Worm (Caenorhabditis elegans) whole organism, L1 larva: ENCODE data around the gene pqn-22.

ENCODE experiments used
- C04F5.9 ChIP-seq: sonication (generic microtip); optimal IDR thresholded peaks from 2 replicates; lab custom pipeline; 2016; ENCODE audit warnings: missing genetic modification characterization, missing compliant biosample characterization
- C34B4.2 ChIP-seq: sonication (generic microtip); optimal IDR thresholded peaks from 2 replicates; lab custom pipeline; 2017; ENCODE audit warnings: mild to moderate bottlenecking, missing genetic modification characterization, missing compliant biosample characterization
- Y116A8C.19 ChIP-seq: sonication (generic microtip); optimal IDR thresholded peaks from 2 replicates; lab custom pipeline; 2016; ENCODE audit warnings: missing compliant biosample characterization, missing genetic modification characterization, borderline replicate concordance
- aha-1 ChIP-seq: fragments of 150-350 bp; optimal IDR thresholded peaks from 2 replicates; lab custom pipeline; 2014; ENCODE audit warnings: missing biosample characterization, missing genetic modification characterization
- ceh-63 ChIP-seq: fragments of 200-800 bp; sonication (Bioruptor generic); optimal IDR thresholded peaks from 2 replicates; lab custom pipeline; 2018; ENCODE audit warnings: mild to moderate bottlenecking, missing genetic modification characterization, missing compliant biosample characterization
- ceh-90 ChIP-seq: sonication (generic microtip); optimal IDR thresholded peaks from 2 replicates; lab custom pipeline; 2016; ENCODE audit warnings: missing genetic modification characterization, missing compliant biosample characterization
- dpl-1 ChIP-seq, 3 experiments: fragments of 150-350 bp in 2 of 3; sonication (generic microtip) in 1 of 3; optimal IDR thresholded peaks; 2 replicates each; lab custom pipeline; 2014 to 2017; ENCODE audit warnings: missing biosample characterization in 3 of 3, missing genetic modification characterization in 3 of 3, missing genetic modification reagents in 3 of 3
- efl-1 ChIP-seq, 4 experiments: fragments of 150-350 bp; optimal IDR thresholded peaks in 3 of 4; peaks in 1 of 4; 1 replicate in 1 of 4; 2 replicates in 3 of 4; lab custom pipeline; 2014; ENCODE audit warnings: missing biosample characterization in 2 of 4, missing genetic modification characterization in 2 of 4, missing genetic modification reagents in 2 of 4
- efl-3 ChIP-seq: fragments of 200-800 bp; sonication (Bioruptor generic); optimal IDR thresholded peaks from 2 replicates; lab custom pipeline; 2018; ENCODE audit warnings: mild to moderate bottlenecking, missing genetic modification characterization, missing compliant biosample characterization
- egl-13 ChIP-seq: sonication (generic microtip); optimal IDR thresholded peaks from 2 replicates; lab custom pipeline; 2016; ENCODE audit warnings: missing genotype, missing genetic modification reagents, missing genetic modification characterization, missing compliant biosample characterization
- elt-2 ChIP-seq: sonication (generic microtip); optimal IDR thresholded peaks from 2 replicates; lab custom pipeline; 2016; ENCODE audit warnings: missing genetic modification characterization, mild to moderate bottlenecking, inconsistent platforms, missing compliant biosample characterization, missing genetic modification reagents
- ets-5 ChIP-seq: fragments of 200-800 bp; sonication (Bioruptor generic); IDR thresholded peaks from 2 replicates; pipeline ENCODE4 v1.3.6; 2022; ENCODE audit warnings: missing genetic modification characterization, missing compliant biosample characterization
- fkh-4 ChIP-seq: sonication (generic microtip); optimal IDR thresholded peaks from 2 replicates; lab custom pipeline; 2016; ENCODE audit warnings: missing compliant biosample characterization, missing genetic modification characterization, borderline replicate concordance
- grh-1 ChIP-seq: fragments of 200-800 bp; sonication (Bioruptor generic); IDR thresholded peaks from 2 replicates; pipeline ENCODE4 v1.3.6; 2022; ENCODE audit warnings: missing genetic modification reagents, missing genetic modification characterization, missing compliant biosample characterization
- hlh-17 ChIP-seq: fragments of 200-800 bp; sonication (Bioruptor generic); optimal IDR thresholded peaks from 2 replicates; lab custom pipeline; 2018; ENCODE audit warnings: missing genetic modification characterization, mild to moderate bottlenecking, missing compliant biosample characterization, moderate library complexity, borderline replicate concordance
- hpl-2 ChIP-seq: fragments of 150-350 bp; optimal IDR thresholded peaks from 2 replicates; lab custom pipeline; 2014; ENCODE audit warnings: missing biosample characterization, missing genetic modification reagents, missing genetic modification characterization
- irx-1 ChIP-seq: sonication (generic microtip); optimal IDR thresholded peaks from 2 replicates; lab custom pipeline; 2016; ENCODE audit warnings: missing genetic modification characterization, missing compliant biosample characterization
- lin-14 ChIP-seq: fragments of 200-800 bp; sonication (Bioruptor generic); optimal IDR thresholded peaks from 2 replicates; lab custom pipeline; 2018; ENCODE audit warnings: mild to moderate bottlenecking, missing genetic modification characterization, moderate library complexity, missing compliant biosample characterization
- lin-15B ChIP-seq: fragments of 150-350 bp; sonication (generic microtip); optimal IDR thresholded peaks from 3 replicates; lab custom pipeline; 2014; ENCODE audit warnings: missing biosample characterization, missing genetic modification characterization
- lin-39 ChIP-seq: fragments of 150-350 bp; optimal IDR thresholded peaks from 2 replicates; lab custom pipeline; 2014; ENCODE audit warnings: missing biosample characterization, missing genetic modification reagents, missing genetic modification characterization
- nhr-12 ChIP-seq: sonication (generic microtip); optimal IDR thresholded peaks from 2 replicates; lab custom pipeline; 2017; ENCODE audit warnings: missing biosample characterization, missing genetic modification characterization
- nhr-19 ChIP-seq: fragments of 200-800 bp; sonication (Bioruptor generic); conservative IDR thresholded peaks from 2 replicates; pipeline ENCODE4 v1.3.6; 2022; ENCODE audit warnings: missing genetic modification characterization, missing compliant biosample characterization
- nhr-237 ChIP-seq: fragments of 150-350 bp; optimal IDR thresholded peaks from 2 replicates; lab custom pipeline; 2014; ENCODE audit warnings: missing biosample characterization, missing genetic modification characterization
- nhr-28 ChIP-seq: fragments of 150-350 bp; optimal IDR thresholded peaks from 2 replicates; lab custom pipeline; 2014; ENCODE audit warnings: missing biosample characterization, missing genetic modification characterization
- nhr-71 ChIP-seq: sonication (generic microtip); optimal IDR thresholded peaks from 2 replicates; lab custom pipeline; 2016; ENCODE audit warnings: mild to moderate bottlenecking, missing genetic modification characterization, moderate library complexity, missing compliant biosample characterization
- nhr-77 ChIP-seq: fragments of 150-350 bp; optimal IDR thresholded peaks from 2 replicates; lab custom pipeline; 2014; ENCODE audit warnings: missing biosample characterization, missing genetic modification characterization
- nhr-84 ChIP-seq: sonication (generic microtip); optimal IDR thresholded peaks from 2 replicates; lab custom pipeline; 2017; ENCODE audit warnings: missing biosample characterization, missing genetic modification characterization
- nhr-90 ChIP-seq: sonication (generic microtip); optimal IDR thresholded peaks from 2 replicates; lab custom pipeline; 2016; ENCODE audit warnings: mild to moderate bottlenecking, missing genetic modification characterization, missing compliant biosample characterization; ENCODE audit not compliant: poor library complexity
- pag-3 ChIP-seq: sonication (generic microtip); optimal IDR thresholded peaks from 2 replicates; lab custom pipeline; 2017; ENCODE audit warnings: missing genetic modification characterization, mild to moderate bottlenecking, missing compliant biosample characterization, antibody characterized with exemption, borderline replicate concordance; ENCODE audit not compliant: insufficient read depth
- pax-3 ChIP-seq: fragments of 200-800 bp; sonication (Bioruptor generic); optimal IDR thresholded peaks from 2 replicates; lab custom pipeline; 2018; ENCODE audit warnings: mild to moderate bottlenecking, missing genetic modification characterization, moderate library complexity, missing compliant biosample characterization
- rnt-1 ChIP-seq: sonication (generic microtip); optimal IDR thresholded peaks from 2 replicates; lab custom pipeline; 2016; ENCODE audit warnings: mild to moderate bottlenecking, missing genetic modification characterization, moderate library complexity, missing compliant biosample characterization
- snpc-4 ChIP-seq: fragments of 150-350 bp; optimal IDR thresholded peaks from 2 replicates; lab custom pipeline; 2014; ENCODE audit warnings: missing biosample characterization, missing genetic modification characterization
- swsn-7 ChIP-seq: sonication (generic microtip); optimal IDR thresholded peaks from 2 replicates; lab custom pipeline; 2016; ENCODE audit warnings: missing genetic modification characterization, missing compliant biosample characterization
- tlp-1 ChIP-seq: fragments of 150-350 bp; optimal IDR thresholded peaks from 2 replicates; lab custom pipeline; 2014; ENCODE audit warnings: missing biosample characterization, missing genetic modification characterization
- unc-130 ChIP-seq: fragments of 150-350 bp; optimal IDR thresholded peaks from 2 replicates; lab custom pipeline; 2017; ENCODE audit warnings: missing biosample characterization, missing genetic modification characterization, inconsistent platforms
- unc-86 ChIP-seq: sonication (generic microtip); optimal IDR thresholded peaks from 2 replicates; lab custom pipeline; 2016; ENCODE audit warnings: missing genetic modification characterization, missing compliant biosample characterization
- vab-15 ChIP-seq: sonication (generic microtip); optimal IDR thresholded peaks from 2 replicates; lab custom pipeline; 2017; ENCODE audit warnings: missing genotype, mild to moderate bottlenecking, missing genetic modification characterization, missing compliant biosample characterization
- xbp-1 ChIP-seq: sonication (generic microtip); optimal IDR thresholded peaks from 2 replicates; lab custom pipeline; 2016; ENCODE audit warnings: missing genetic modification characterization, missing compliant biosample characterization
- zip-4 ChIP-seq: fragments of 200-800 bp; sonication (Bioruptor generic); optimal IDR thresholded peaks from 2 replicates; lab custom pipeline; 2018; ENCODE audit warnings: mild to moderate bottlenecking, missing genetic modification characterization, moderate library complexity, missing compliant biosample characterization
- ztf-4 ChIP-seq: fragments of 150-350 bp; optimal IDR thresholded peaks from 2 replicates; lab custom pipeline; 2014; ENCODE audit warnings: missing biosample characterization, missing genetic modification characterization

pqn-22 gene

DNA sequence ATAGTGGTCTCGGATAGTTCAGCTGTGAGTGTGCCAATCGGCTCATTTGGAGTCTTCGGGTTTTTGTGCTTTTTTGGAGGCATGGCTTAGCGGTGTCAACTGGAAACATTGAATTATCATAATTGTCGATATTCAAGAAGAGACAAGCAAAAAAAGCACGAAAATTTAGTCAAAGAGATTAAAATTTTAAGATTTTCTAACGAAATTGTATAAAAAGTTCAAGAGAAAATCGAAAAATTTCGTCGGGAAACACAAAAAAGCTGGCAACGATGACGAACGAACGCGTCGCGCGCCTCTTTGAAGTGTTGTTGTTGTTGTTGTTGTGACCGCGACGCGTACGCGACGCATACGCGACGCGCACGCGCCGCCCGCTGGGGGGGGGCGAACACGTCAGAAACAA is 21.9 kb downstream of the pqn-22 start, which contains the start of gene C46G7.5:
Gene C46G7.5, minus strand, starts transcription at position 101 of the 400 bp plus-strand sequence.
- TF ChIP-seq egl-13 (tag; lab: Kevin White, UChicago), result no peak
- no peak for TF ChIP-seq unc-86 (tag; lab: Kevin White, UChicago)
- no peak for TF ChIP-seq dpl-1 (GFP tag; optimal IDR thresholded peaks at IDR 0.05; lab: Kevin White, UChicago)
- TF ChIP-seq lin-39 (tag; lab: Kevin White, UChicago), result no peak
- no peak for TF ChIP-seq vab-15 (tag; lab: Kevin White, UChicago)
- TF ChIP-seq unc-130 (tag; lab: Kevin White, UChicago), result no peak
- no peak for TF ChIP-seq hpl-2 (GFP tag; lab: Kevin White, UChicago)
- no peak for TF ChIP-seq nhr-12
- TF ChIP-seq nhr-28 (tag; lab: Kevin White, UChicago), result no peak
- no peak for TF ChIP-seq efl-1 (optimal IDR thresholded peaks at IDR 0.05; lab: Kevin White, UChicago)
- TF ChIP-seq efl-1 (GFP tag; optimal IDR thresholded peaks at IDR 0.05 in 1 of 2; lab: Kevin White, UChicago), result no peak
- no peak for TF ChIP-seq zip-4 (GFP tag; lab: Kevin White, UChicago)
- TF ChIP-seq ceh-90 (tag; lab: Kevin White, UChicago), result no peak
- TF ChIP-seq lin-15B (tag; lab: Kevin White, UChicago), result no peak
- TF ChIP-seq aha-1 (tag; lab: Kevin White, UChicago), result no peak
- no peak for TF ChIP-seq C34B4.2 (tag; lab: Kevin White, UChicago)
- TF ChIP-seq, all 84 proteins: peak for 0

DNA sequence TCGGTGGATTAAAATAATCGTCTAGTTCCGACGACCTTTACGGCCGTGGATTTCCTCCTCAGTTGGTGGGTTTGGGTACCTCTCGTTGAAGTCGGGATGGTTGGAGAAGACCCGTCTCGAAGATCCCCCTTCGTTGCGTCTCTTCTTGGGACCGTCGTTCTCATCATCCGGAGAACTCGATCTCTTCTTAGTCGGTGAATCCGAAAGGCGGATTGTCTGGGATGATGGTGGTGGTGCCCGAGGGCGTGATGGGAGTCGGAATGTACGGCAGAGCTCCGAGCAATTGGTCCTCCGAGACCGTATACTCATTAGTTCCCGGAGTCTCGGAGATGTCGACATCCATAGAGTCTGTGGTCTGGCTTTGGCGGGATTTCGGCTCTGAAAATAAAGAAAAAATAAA is 23.2 kb downstream of the pqn-22 start:
- TF ChIP-seq nhr-71 (tag; lab: Kevin White, UChicago) (no peak), swsn-7 (no peak), ztf-4 (tag; lab: Kevin White, UChicago) (no peak), ets-5 (GFP tag; lab: Robert Waterston, UW) (no peak)

DNA sequence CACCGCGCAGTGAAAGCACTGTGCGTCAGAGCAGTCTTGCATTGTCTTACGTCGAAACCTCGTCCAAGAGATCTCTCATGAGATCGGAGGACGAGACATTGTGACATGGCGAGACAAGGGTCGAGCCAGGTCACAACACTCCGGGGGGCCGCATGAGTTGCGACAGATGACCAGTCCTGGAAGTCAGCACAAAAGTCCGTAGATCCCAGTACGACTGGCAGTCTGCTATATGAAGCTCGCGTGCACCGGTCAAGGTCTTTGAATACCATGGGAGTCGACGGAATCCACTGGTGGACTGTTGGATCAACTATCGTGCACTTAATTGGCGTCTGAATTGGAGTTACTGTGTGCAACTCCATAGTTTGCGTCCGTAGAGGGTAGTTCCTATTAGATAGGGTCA is 27.8 kb downstream of the pqn-22 start:
- no peak for TF ChIP-seq efl-3 (GFP tag; lab: Kevin White, UChicago)
- TF ChIP-seq pax-3 (tag; lab: Kevin White, UChicago), result no peak
- no peak for TF ChIP-seq ceh-63 (GFP tag; lab: Kevin White, UChicago)
- TF ChIP-seq tlp-1, result no peak
- TF ChIP-seq hlh-17 (GFP tag; lab: Kevin White, UChicago), result no peak
- no peak for TF ChIP-seq dpl-1 (GFP tag; optimal IDR thresholded peaks at IDR 0.05; lab: Kevin White, UChicago)
- no peak for TF ChIP-seq snpc-4 (tag; lab: Kevin White, UChicago)
- TF ChIP-seq lin-39 (tag; lab: Kevin White, UChicago), result no peak
- no peak for TF ChIP-seq ets-5 (GFP tag; lab: Robert Waterston, UW)
- TF ChIP-seq fkh-4 (tag; lab: Kevin White, UChicago), result no peak
- no peak for TF ChIP-seq nhr-71 (tag; lab: Kevin White, UChicago)

DNA sequence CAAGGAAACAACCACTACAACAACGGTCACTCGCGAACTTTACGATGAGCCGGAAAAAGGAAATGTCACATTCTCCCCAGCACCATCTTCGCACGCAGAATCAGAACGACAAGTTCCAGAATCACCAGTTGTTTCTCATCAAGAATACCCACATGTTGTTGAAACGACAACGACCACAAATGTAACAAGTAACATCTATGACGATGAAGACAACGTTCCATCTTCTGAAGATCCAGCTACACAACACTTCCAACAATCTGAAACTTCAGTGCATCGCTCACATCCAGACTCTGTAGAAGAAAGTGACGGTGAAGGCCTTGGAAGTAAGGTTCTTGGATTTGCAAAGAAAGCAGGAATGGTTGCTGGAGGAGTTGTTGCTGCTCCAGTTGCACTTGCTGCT is 42.9 kb downstream of the pqn-22 start:
- no peak for TF ChIP-seq nhr-237 (tag; lab: Kevin White, UChicago)
- no peak for TF ChIP-seq efl-1 (optimal IDR thresholded peaks at IDR 0.05; lab: Kevin White, UChicago)
- TF ChIP-seq efl-1 (GFP tag; optimal IDR thresholded peaks at IDR 0.05 in 1 of 2; lab: Kevin White, UChicago), result peak in 1 of 2 experiments; percentile 90

DNA sequence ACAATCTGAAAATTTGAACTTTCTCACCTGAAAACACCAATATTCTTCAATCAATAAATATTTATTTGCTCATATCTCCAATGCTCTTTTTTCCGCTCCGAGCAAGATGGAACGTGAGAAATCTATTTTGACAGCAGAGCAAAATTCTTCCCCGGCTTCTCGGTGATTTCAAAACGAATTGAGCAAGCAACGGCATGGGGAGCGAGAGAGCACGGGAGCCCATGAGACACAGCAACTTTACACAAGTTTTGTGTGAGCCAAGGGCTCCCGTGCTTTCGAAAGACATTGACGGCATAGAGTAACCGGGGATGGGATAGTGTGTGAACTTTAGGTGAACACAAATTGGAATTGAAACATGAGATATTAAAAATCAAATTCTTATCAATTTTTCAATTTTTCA is 46.6 kb downstream of the pqn-22 start:
- no peak for TF ChIP-seq grh-1 (GFP tag; lab: Robert Waterston, UW)
- peak; percentile 55 for TF ChIP-seq lin-14 (GFP tag; lab: Kevin White, UChicago)
- TF ChIP-seq rnt-1 (tag; lab: Kevin White, UChicago), result peak; percentile 27
- no peak for TF ChIP-seq xbp-1 (tag; lab: Kevin White, UChicago)
- no peak for TF ChIP-seq nhr-90
- TF ChIP-seq nhr-19 (GFP tag; lab: Robert Waterston, UW), result 0 out of 2 replicates have a peak, but pooled peaks have one; percentile 13
- no peak for TF ChIP-seq Y116A8C.19 (tag; lab: Kevin White, UChicago)
- no peak for TF ChIP-seq ceh-90 (tag; lab: Kevin White, UChicago)
- TF ChIP-seq C04F5.9 (tag; lab: Kevin White, UChicago), result no peak
- TF ChIP-seq unc-130 (tag; lab: Kevin White, UChicago), result no peak
- no peak for TF ChIP-seq nhr-77
- TF ChIP-seq pag-3 (tag; lab: Kevin White, UChicago), result peak; percentile 30
- TF ChIP-seq irx-1 (tag; lab: Kevin White, UChicago), result no peak
- TF ChIP-seq elt-2 (tag; lab: Kevin White, UChicago), result no peak
- TF ChIP-seq nhr-84, result no peak
